Worm (Caenorhabditis elegans) whole organism, L1 larva: Measurements from ENCODE around the gene T14G8.4.

Experiments used
- dpl-1 ChIP-seq, 3 experiments: fragments of 150-350 bp in 2 of 3; sonication (generic microtip) in 1 of 3; optimal IDR thresholded peaks; 2 replicates each; lab custom pipeline; 2014 to 2017; ENCODE audit warnings: missing biosample characterization in 3 of 3, missing genetic modification characterization in 3 of 3, missing genetic modification reagents in 3 of 3
- elt-2 ChIP-seq: sonication (generic microtip); optimal IDR thresholded peaks from 2 replicates; lab custom pipeline; 2016; ENCODE audit warnings: missing genetic modification characterization, mild to moderate bottlenecking, inconsistent platforms, missing compliant biosample characterization, missing genetic modification reagents
- elt-3 ChIP-seq, 6 experiments: fragments of 150-350 bp in 1 of 6; sonication (generic microtip); optimal IDR thresholded peaks; 2 replicates each; lab custom pipeline; 2017 to 2018; ENCODE audit warnings: missing biosample characterization in 6 of 6, missing genetic modification characterization in 6 of 6, inconsistent platforms in 1 of 6
- fkh-10 ChIP-seq: sonication (generic microtip); optimal IDR thresholded peaks from 2 replicates; lab custom pipeline; 2017; ENCODE audit warnings: missing biosample characterization, missing genetic modification reagents, missing genetic modification characterization
- fos-1 ChIP-seq: fragments of 150-350 bp; optimal IDR thresholded peaks from 2 replicates; lab custom pipeline; 2014; ENCODE audit warnings: missing biosample characterization, missing genetic modification characterization
- jun-1 ChIP-seq: fragments of 150-350 bp; optimal IDR thresholded peaks from 2 replicates; lab custom pipeline; 2014; ENCODE audit warnings: missing biosample characterization, missing genetic modification reagents, missing genetic modification characterization
- lin-35 ChIP-seq, 2 experiments: fragments of 150-350 bp; optimal IDR thresholded peaks; 2 replicates each; lab custom pipeline; 2014; ENCODE audit warnings: missing biosample characterization in 2 of 2, missing genetic modification characterization in 2 of 2, missing genetic modification reagents in 2 of 2
- mdl-1 ChIP-seq, 2 experiments: fragments of 150-350 bp; optimal IDR thresholded peaks; 2 replicates each; lab custom pipeline; 2014 to 2017; ENCODE audit warnings: missing biosample characterization in 2 of 2, missing genetic modification characterization in 2 of 2, inconsistent platforms in 1 of 2
- mef-2 ChIP-seq: fragments of 150-350 bp; optimal IDR thresholded peaks from 2 replicates; lab custom pipeline; 2014; ENCODE audit warnings: missing biosample characterization, missing genetic modification characterization
- mep-1 ChIP-seq: fragments of 150-350 bp; optimal IDR thresholded peaks from 2 replicates; lab custom pipeline; 2014; ENCODE audit warnings: missing biosample characterization, missing genetic modification characterization
- nhr-76 ChIP-seq: sonication (generic microtip); optimal IDR thresholded peaks from 2 replicates; lab custom pipeline; 2017; ENCODE audit warnings: missing biosample characterization, missing genetic modification characterization
- rnt-1 ChIP-seq: sonication (generic microtip); optimal IDR thresholded peaks from 2 replicates; lab custom pipeline; 2016; ENCODE audit warnings: mild to moderate bottlenecking, missing genetic modification characterization, moderate library complexity, missing compliant biosample characterization
- skn-1 ChIP-seq: fragments of 150-350 bp; optimal IDR thresholded peaks from 2 replicates; lab custom pipeline; 2014; ENCODE audit warnings: missing biosample characterization, missing genetic modification characterization
- ztf-4 ChIP-seq: fragments of 150-350 bp; optimal IDR thresholded peaks from 2 replicates; lab custom pipeline; 2014; ENCODE audit warnings: missing biosample characterization, missing genetic modification characterization

ce11 chrX:12907502-12907901 lies 43.8 kb upstream of the T14G8.4 start, which contains the start of gene pqn-18:
- TF ChIP-seq ztf-4 (tag; lab: Kevin White, UChicago), result no peak
- no peak for TF ChIP-seq mdl-1 (tag; optimal IDR thresholded peaks at IDR 0.05; lab: Kevin White, UChicago)
- TF ChIP-seq lin-35 (GFP tag; optimal IDR thresholded peaks at IDR 0.05; lab: Kevin White, UChicago), result peak in 1 of 2 experiments; percentile 15
- no peak for TF ChIP-seq dpl-1 (GFP tag; optimal IDR thresholded peaks at IDR 0.05; lab: Kevin White, UChicago)
- TF ChIP-seq elt-3 (tag; optimal IDR thresholded peaks at IDR 0.05; lab: Kevin White, UChicago), result peak in 1 of 6 experiments; percentile 45
- TF ChIP-seq nhr-76, result no peak
- no peak for TF ChIP-seq fkh-10
- no peak for TF ChIP-seq jun-1
- TF ChIP-seq mef-2 (tag; lab: Kevin White, UChicago), result no peak
- no peak for TF ChIP-seq mep-1 (tag; lab: Kevin White, UChicago)
- no peak for TF ChIP-seq elt-2 (tag; lab: Kevin White, UChicago)
- TF ChIP-seq fos-1 (tag; lab: Kevin White, UChicago), result no peak
- no peak for TF ChIP-seq rnt-1 (tag; lab: Kevin White, UChicago)
- TF ChIP-seq skn-1, result no peak
